Fruit fly (Drosophila melanogaster): ENCODE results near the gene CG31848.

DNA sequence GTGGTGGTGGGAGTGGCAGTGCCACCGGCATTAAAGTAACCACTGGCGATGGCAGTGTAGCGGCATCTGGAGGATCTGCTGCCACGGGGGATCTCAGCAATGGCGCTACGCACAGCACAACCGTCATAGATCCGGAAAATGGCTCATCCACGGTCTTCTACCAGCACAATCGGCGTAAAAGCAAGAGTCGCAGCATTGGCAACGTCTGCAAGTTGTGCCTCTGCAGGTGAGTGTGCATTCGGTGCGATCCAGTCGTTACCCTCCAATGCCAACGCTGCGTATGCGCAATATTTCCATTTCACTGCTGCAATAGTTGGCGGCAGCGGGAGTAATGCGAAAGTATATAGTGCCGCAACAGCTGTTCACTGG lies 25.4 kb upstream of the CG31848 start:
- TF ChIP-seq Blimp-1 (GFP tag; optimal IDR thresholded peaks at IDR 0.05) (no peak), CG9139 (GFP tag; optimal IDR thresholded peaks at IDR 0.05) (no peak), Hr39 (GFP tag; optimal IDR thresholded peaks at IDR 0.05) (no peak), ss (GFP tag; optimal IDR thresholded peaks at IDR 0.05) (no peak), CG16779 (tag; optimal IDR thresholded peaks at IDR 0.05) (no peak), topi (GFP tag; optimal IDR thresholded peaks at IDR 0.05) (no peak), CG6854 (GFP tag; optimal IDR thresholded peaks at IDR 0.05) (no peak)
